Fruit fly (Drosophila melanogaster): ENCODE measurements around the gene CG13461.

The CG13461 gene

DNA sequence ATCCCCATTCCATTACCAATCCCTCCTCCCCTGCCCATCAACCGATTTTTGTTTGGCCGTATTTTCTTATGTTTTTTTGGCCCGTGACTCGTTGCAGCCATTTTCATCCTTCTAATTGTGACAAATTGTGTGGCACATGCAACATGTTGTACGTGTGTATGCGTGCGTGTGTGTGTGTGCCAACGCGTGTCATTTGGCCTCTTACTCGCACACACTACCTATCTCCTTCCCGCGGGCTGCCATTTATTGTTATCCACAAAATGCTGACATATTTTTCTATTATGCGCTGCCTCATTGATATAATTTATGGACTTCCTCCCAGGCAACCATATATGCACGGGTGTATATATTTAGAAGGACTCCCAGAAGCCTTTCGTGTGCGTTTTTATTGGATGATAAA is 20.5 kb downstream of the CG13461 start:
- TF ChIP-seq CG12605 (GFP tag; IDR thresholded peaks at IDR 0.05) (no peak), CG9948 (tag; optimal IDR thresholded peaks at IDR 0.05) (no peak), CG4496 (GFP tag; IDR thresholded peaks at IDR 0.05) (no peak), Ets98B (GFP tag; IDR thresholded peaks at IDR 0.05) (no peak), Pif1B (GFP tag; optimal IDR thresholded peaks at IDR 0.05) (no peak), CG34367 (tag; optimal IDR thresholded peaks at IDR 0.05) (no peak), fd96Ca (GFP tag; IDR thresholded peaks at IDR 0.05) (no peak), CG8301 (tag; optimal IDR thresholded peaks at IDR 0.05) (no peak), rn (GFP tag; IDR thresholded peaks at IDR 0.05) (no peak), CG13204 (GFP tag; optimal IDR thresholded peaks at IDR 0.05) (no peak), EcR (GFP tag; optimal IDR thresholded peaks at IDR 0.05) (no peak), CG32121 (GFP tag; IDR thresholded peaks at IDR 0.05) (no peak), CG8159 (tag; optimal IDR thresholded peaks at IDR 0.05) (no peak), D1 (tag; optimal IDR thresholded peaks at IDR 0.05) (no peak), Pif1A (GFP tag; optimal IDR thresholded peaks at IDR 0.05) (no peak)

DNA sequence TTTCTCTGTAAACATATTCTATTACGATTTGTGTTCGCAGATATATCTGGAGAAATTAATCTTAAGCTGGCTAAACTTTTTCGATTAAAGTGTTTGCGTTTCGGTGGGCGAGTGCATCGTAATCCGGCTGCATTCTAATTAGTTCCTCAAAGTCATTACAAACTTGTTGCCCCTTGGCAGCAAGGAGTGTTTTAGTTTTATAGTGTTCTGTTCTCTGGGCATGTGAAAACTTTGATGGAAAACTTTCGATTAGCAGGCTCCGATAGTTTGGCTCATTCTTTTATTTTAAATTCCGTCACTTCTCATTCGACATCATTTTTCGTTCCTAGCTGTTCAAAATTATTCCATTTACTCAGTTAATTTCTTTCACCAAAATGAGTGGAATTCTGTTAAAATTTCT is 29.1 kb downstream of the CG13461 start, which contains the start of gene CG32148:
CG32148 (plus strand) TSS at position 301 of the 400 bp plus-strand sequence.
- TF ChIP-seq EcR (GFP tag; optimal IDR thresholded peaks at IDR 0.05) = no peak

DNA sequence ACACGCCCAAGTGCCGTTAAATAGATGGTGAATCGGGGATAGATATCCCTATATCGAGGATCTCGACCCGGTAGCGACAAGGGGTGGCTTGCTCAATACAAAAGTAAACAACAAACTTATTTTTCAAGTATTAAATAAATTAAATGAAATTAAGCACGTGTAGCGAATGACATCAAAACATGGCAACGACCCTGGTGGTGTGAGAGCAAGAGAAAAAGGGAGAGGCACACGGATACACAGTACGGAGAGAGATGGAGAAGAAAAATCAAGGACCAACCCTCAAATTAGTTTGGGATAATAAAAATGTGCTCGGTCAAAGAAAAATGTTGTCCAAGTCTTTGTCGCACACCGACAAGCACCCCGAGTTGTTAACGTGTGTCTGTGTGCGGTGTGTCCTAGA is 31.3 kb downstream of the CG13461 start:
- TF ChIP-seq Ets98B (GFP tag; IDR thresholded peaks at IDR 0.05) = no peak
- no peak for TF ChIP-seq EcR (GFP tag; optimal IDR thresholded peaks at IDR 0.05)
- no peak for TF ChIP-seq CG8159 (tag; optimal IDR thresholded peaks at IDR 0.05)
- no peak for TF ChIP-seq rn (GFP tag; IDR thresholded peaks at IDR 0.05)
- TF ChIP-seq D1 (tag; optimal IDR thresholded peaks at IDR 0.05) = no peak
- TF ChIP-seq gl (tag; optimal IDR thresholded peaks at IDR 0.05) = no peak
- TF ChIP-seq CG15710 (tag; optimal IDR thresholded peaks at IDR 0.05) = no peak
- TF ChIP-seq CG13204 (GFP tag; optimal IDR thresholded peaks at IDR 0.05) = no peak

DNA sequence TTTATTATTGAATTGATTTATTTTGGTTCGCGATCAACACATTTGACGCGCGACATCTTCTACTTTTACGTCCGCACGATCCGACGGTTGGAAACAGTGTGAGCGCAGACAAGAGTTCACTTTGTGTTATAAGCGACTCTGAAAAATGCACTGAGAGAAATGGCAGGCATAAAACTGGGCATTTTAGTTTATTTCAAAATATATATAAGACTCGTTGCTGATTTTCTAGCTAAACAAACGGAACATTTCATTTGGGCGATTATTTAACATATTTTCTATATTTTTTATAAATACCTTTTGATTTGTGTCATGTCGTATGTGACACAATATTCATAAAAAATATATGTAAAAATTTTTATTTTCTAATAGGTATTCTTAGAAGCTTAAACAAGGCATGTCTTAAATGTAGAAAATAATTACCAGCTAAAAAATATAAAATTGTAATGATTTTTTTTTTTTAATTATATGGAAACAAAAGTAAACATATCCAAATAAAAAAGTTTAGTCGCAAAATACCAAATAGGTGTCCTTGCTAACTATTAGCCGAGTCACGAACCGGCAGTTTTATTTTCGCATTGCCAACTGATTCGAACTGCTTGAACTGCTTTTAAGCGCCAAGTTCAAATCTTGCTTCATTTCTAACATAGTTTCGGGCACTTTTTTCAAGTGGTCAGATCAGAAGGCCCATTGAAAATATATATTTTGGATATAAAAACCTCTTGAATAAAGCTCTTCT is 38.2 kb downstream of the CG13461 start, which contains the start of gene Reck:
Reck (minus strand) TSS at position 106 of the 736 bp plus-strand sequence.
- TF ChIP-seq Pif1A (GFP tag; optimal IDR thresholded peaks at IDR 0.05) (peak; percentile 90), Snoo (tag; optimal IDR thresholded peaks at IDR 0.05) (peak; percentile 79), CG10348 (GFP tag; IDR thresholded peaks at IDR 0.05) (no peak), fd96Ca (GFP tag; IDR thresholded peaks at IDR 0.05) (peak; percentile 74), CG13204 (GFP tag; optimal IDR thresholded peaks at IDR 0.05) (peak; percentile 54), CG4496 (GFP tag; IDR thresholded peaks at IDR 0.05) (peak; percentile 95), CG8159 (tag; optimal IDR thresholded peaks at IDR 0.05) (peak; percentile 87), D1 (tag; optimal IDR thresholded peaks at IDR 0.05) (peak; percentile 97), Ets98B (GFP tag; IDR thresholded peaks at IDR 0.05) (peak; percentile 96), rn (GFP tag; IDR thresholded peaks at IDR 0.05) (peak; percentile 75), EcR (GFP tag; optimal IDR thresholded peaks at IDR 0.05) (peak; percentile 59), CG12605 (GFP tag; IDR thresholded peaks at IDR 0.05) (peak; percentile 96), gl (tag; optimal IDR thresholded peaks at IDR 0.05) (peak; percentile 75), CG8301 (tag; optimal IDR thresholded peaks at IDR 0.05) (peak; percentile 87), CG9948 (tag; optimal IDR thresholded peaks at IDR 0.05) (peak; percentile 86), CG32121 (GFP tag; IDR thresholded peaks at IDR 0.05) (peak; percentile 91), CG15710 (tag; optimal IDR thresholded peaks at IDR 0.05) (peak; percentile 83), CG34367 (tag; optimal IDR thresholded peaks at IDR 0.05) (peak; percentile 86), CG14655 (GFP tag; optimal IDR thresholded peaks at IDR 0.05) (peak; percentile 91), CG17806 (tag; optimal IDR thresholded peaks at IDR 0.05) (peak; percentile 94), Pif1B (GFP tag; optimal IDR thresholded peaks at IDR 0.05) (peak; percentile 91)

DNA sequence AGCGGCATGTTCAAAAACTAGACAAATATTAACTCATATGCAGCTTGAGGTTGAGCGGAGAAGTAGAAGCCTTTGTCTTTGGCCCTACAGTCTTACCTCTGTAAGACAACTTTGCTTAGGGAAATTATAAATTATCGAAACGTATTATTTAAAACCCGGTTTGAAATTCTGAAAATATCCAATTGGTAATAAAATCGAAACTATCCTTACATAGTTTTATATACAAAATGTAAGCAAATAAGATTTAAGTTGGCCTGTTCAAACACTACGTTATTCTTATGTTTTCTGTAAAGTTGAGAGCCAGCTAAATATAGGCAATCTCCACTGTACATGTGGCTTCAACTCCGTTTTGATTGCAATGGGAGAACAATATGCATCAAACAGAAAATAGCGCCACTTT is 39.0 kb downstream of the CG13461 start:
- TF ChIP-seq CG13204 (GFP tag; optimal IDR thresholded peaks at IDR 0.05) = no peak
- TF ChIP-seq CG17806 (tag; optimal IDR thresholded peaks at IDR 0.05) = peak; percentile 55
- TF ChIP-seq Snoo (tag; optimal IDR thresholded peaks at IDR 0.05) = peak; percentile 1
- no peak for TF ChIP-seq gl (tag; optimal IDR thresholded peaks at IDR 0.05)
- TF ChIP-seq CG4496 (GFP tag; IDR thresholded peaks at IDR 0.05) = peak; percentile 41; the same call in 1 of the 3 replicates
- TF ChIP-seq Pif1A (GFP tag; optimal IDR thresholded peaks at IDR 0.05) = peak; percentile 46
- peak; percentile 60 for TF ChIP-seq CG14655 (GFP tag; optimal IDR thresholded peaks at IDR 0.05)
- peak; percentile 71 for TF ChIP-seq CG15710 (tag; optimal IDR thresholded peaks at IDR 0.05)
- peak; percentile 64 for TF ChIP-seq CG9948 (tag; optimal IDR thresholded peaks at IDR 0.05)
- TF ChIP-seq CG8159 (tag; optimal IDR thresholded peaks at IDR 0.05) = peak; percentile 74
- TF ChIP-seq rn (GFP tag; IDR thresholded peaks at IDR 0.05) = no peak
- TF ChIP-seq CG12605 (GFP tag; IDR thresholded peaks at IDR 0.05) = 0 out of 2 replicates have a peak, but pooled peaks have one; percentile 14
- no peak for TF ChIP-seq CG34367 (tag; optimal IDR thresholded peaks at IDR 0.05)
- peak; percentile 55 for TF ChIP-seq CG8301 (tag; optimal IDR thresholded peaks at IDR 0.05)

DNA sequence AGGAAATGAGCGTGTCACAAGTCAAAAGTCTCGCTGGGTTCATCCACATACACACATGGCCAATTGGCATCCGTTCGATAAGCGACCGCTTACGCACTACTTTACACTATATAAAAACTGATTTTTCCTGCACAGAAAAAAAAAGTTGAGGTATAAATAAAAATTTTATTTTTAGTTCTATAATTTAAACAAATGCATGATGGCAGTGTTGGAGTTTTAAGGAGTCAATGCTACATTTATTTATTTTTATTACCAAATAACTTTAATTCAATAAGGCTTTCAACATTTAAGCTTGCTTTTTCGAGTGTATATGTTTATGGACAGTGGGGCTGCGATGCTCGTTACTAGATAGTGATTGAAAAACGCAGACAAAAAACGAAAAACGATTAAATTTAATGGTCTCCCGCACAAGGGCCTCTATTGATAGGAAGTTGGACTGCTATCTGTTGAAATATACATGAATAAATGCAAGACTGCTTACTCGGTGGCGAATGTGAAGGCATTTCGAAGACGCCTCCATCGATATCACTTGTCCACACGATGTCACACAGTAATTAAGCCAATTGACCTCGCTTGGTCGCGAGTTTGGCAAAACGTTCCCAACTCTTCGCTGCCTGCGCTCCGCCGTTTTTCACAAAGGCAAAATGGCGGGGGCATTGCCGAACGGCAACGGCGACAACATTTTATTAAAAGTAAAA is 40.5 kb downstream of the CG13461 start:
- peak; percentile 79 for TF ChIP-seq CG8301 (tag; optimal IDR thresholded peaks at IDR 0.05)
- TF ChIP-seq CG14655 (GFP tag; optimal IDR thresholded peaks at IDR 0.05) = peak; percentile 83
- peak; percentile 21 for TF ChIP-seq CG13204 (GFP tag; optimal IDR thresholded peaks at IDR 0.05)
- TF ChIP-seq CG34367 (tag; optimal IDR thresholded peaks at IDR 0.05) = peak; percentile 78
- peak; percentile 71 for TF ChIP-seq Pif1A (GFP tag; optimal IDR thresholded peaks at IDR 0.05)
- peak; percentile 64 for TF ChIP-seq Pif1B (GFP tag; optimal IDR thresholded peaks at IDR 0.05)
- peak; percentile 48 for TF ChIP-seq gl (tag; optimal IDR thresholded peaks at IDR 0.05)
- TF ChIP-seq Ets98B (GFP tag; IDR thresholded peaks at IDR 0.05) = peak; percentile 82
- TF ChIP-seq rn (GFP tag; IDR thresholded peaks at IDR 0.05) = peak; percentile 46; the same call in 1 of the 2 replicates
- peak; percentile 82 for TF ChIP-seq CG9948 (tag; optimal IDR thresholded peaks at IDR 0.05)
- peak; percentile 87 for TF ChIP-seq CG4496 (GFP tag; IDR thresholded peaks at IDR 0.05)
- 0 out of 2 replicates have a peak, but pooled peaks have one; percentile 17 for TF ChIP-seq CG10348 (GFP tag; IDR thresholded peaks at IDR 0.05)
- TF ChIP-seq CG8159 (tag; optimal IDR thresholded peaks at IDR 0.05) = peak; percentile 85
- peak; percentile 46 for TF ChIP-seq EcR (GFP tag; optimal IDR thresholded peaks at IDR 0.05)
- TF ChIP-seq D1 (tag; optimal IDR thresholded peaks at IDR 0.05) = peak; percentile 66
- no peak for TF ChIP-seq fd96Ca (GFP tag; IDR thresholded peaks at IDR 0.05)
- peak; percentile 72 for TF ChIP-seq CG12605 (GFP tag; IDR thresholded peaks at IDR 0.05)
- peak; percentile 39 for TF ChIP-seq Snoo (tag; optimal IDR thresholded peaks at IDR 0.05)
- TF ChIP-seq CG32121 (GFP tag; IDR thresholded peaks at IDR 0.05) = peak; percentile 81
- peak; percentile 86 for TF ChIP-seq CG17806 (tag; optimal IDR thresholded peaks at IDR 0.05)
- peak; percentile 86 for TF ChIP-seq CG15710 (tag; optimal IDR thresholded peaks at IDR 0.05)

Measured in whole organism, pupa.